Worm (Caenorhabditis elegans): ENCODE measurements around the gene hot-4.
"Not testable (repeated sequence)": the region's sequence is repeated elsewhere in the genome, so short reads cannot be mapped to it uniquely, and the experiment has no call there.

hot-4 gene

ce11 chrIII:6183118-6183517, 34.1 kb upstream of the hot-4 start, which contains the start of gene nas-28:
nas-28 (minus strand) TSS chrIII:6183218.
- TF ChIP-seq cebp-2 (GFP tag; IDR thresholded peaks at IDR 0.05): no peak
- TF ChIP-seq ceh-91 (GFP tag; IDR thresholded peaks at IDR 0.05): no peak
- no peak for TF ChIP-seq egl-44 (GFP tag; IDR thresholded peaks at IDR 0.05)
- no peak for TF ChIP-seq ccch-3 (GFP tag; optimal IDR thresholded peaks at IDR 0.05)
- no peak for TF ChIP-seq gei-17 (GFP tag; optimal IDR thresholded peaks at IDR 0.05)
- TF ChIP-seq die-1 (tag; optimal IDR thresholded peaks at IDR 0.05): no peak
- TF ChIP-seq Y56A3A.18 (GFP tag; IDR thresholded peaks at IDR 0.05): no peak
- no peak for TF ChIP-seq madf-6 (GFP tag; IDR thresholded peaks at IDR 0.05)
- no peak for TF ChIP-seq tlf-1 (GFP tag; optimal IDR thresholded peaks at IDR 0.05)
- TF ChIP-seq D2030.7 (GFP tag; IDR thresholded peaks at IDR 0.05): no peak
- no peak for TF ChIP-seq mes-4 (tag; optimal IDR thresholded peaks at IDR 0.05)
- no peak for TF ChIP-seq lin-26 (GFP tag; IDR thresholded peaks at IDR 0.05)
- TF ChIP-seq atf-7 (tag; optimal IDR thresholded peaks at IDR 0.05): no peak

ce11 chrIII:6188020-6188419, 29.2 kb upstream of the hot-4 start:
- TF ChIP-seq ztf-18 (tag; optimal IDR thresholded peaks at IDR 0.05): peak; percentile 76
- peak; percentile 68 for TF ChIP-seq cebp-1 (GFP tag; IDR thresholded peaks at IDR 0.05)
- not testable (repeated sequence) for TF ChIP-seq cebp-1 (tag; optimal IDR thresholded peaks at IDR 0.05)

ce11 chrIII:6190810-6191209, 26.4 kb upstream of the hot-4 start, which contains the start of gene C23G10.5:
C23G10.5 (plus strand) TSS chrIII:6191110.
- TF ChIP-seq tbx-9 (tag; optimal IDR thresholded peaks at IDR 0.05; ENCODE audit: borderline replicate concordance): no peak
- TF ChIP-seq nhr-90 (tag; optimal IDR thresholded peaks at IDR 0.05): no peak
- TF ChIP-seq madf-10 (tag; optimal IDR thresholded peaks at IDR 0.05): no peak
- TF ChIP-seq ztf-25 (GFP tag; IDR thresholded peaks at IDR 0.05): no peak
- no peak for TF ChIP-seq somi-1 (GFP tag; optimal IDR thresholded peaks at IDR 0.05)
- no peak for TF ChIP-seq lin-40 (tag; optimal IDR thresholded peaks at IDR 0.05)
- no peak for TF ChIP-seq attf-6 (GFP tag; IDR thresholded peaks at IDR 0.05)
- TF ChIP-seq unc-62 (GFP tag; optimal IDR thresholded peaks at IDR 0.05): no peak
- no peak for TF ChIP-seq F55B11.4 (tag; optimal IDR thresholded peaks at IDR 0.05; ENCODE audit: borderline replicate concordance, insufficient read depth)
- TF ChIP-seq gei-17 (GFP tag; optimal IDR thresholded peaks at IDR 0.05): no peak
- TF ChIP-seq cebp-2 (GFP tag; IDR thresholded peaks at IDR 0.05): no peak
- no peak for TF ChIP-seq ztf-26 (tag; optimal IDR thresholded peaks at IDR 0.05)

ce11 chrIII:6194480-6194879, 22.7 kb upstream of the hot-4 start, which contains the start of gene ugt-66:
ugt-66 (minus strand) TSS chrIII:6194580.
- TF ChIP-seq bed-2 (GFP tag; IDR thresholded peaks at IDR 0.05): no peak
- TF ChIP-seq unc-62 (GFP tag; optimal IDR thresholded peaks at IDR 0.05): no peak
- no peak for TF ChIP-seq B0261.1 (tag; optimal IDR thresholded peaks at IDR 0.05)
- no peak for TF ChIP-seq die-1 (tag; optimal IDR thresholded peaks at IDR 0.05)
- no peak for TF ChIP-seq nhr-27 (tag; optimal IDR thresholded peaks at IDR 0.05)
- no peak for TF ChIP-seq ceh-100 (GFP tag; IDR thresholded peaks at IDR 0.05)

ce11 chrIII:6195718-6196117, 21.5 kb upstream of the hot-4 start:
- TF ChIP-seq F10E7.11 (tag; optimal IDR thresholded peaks at IDR 0.05): peak; percentile 33
- no peak for TF ChIP-seq attf-5 (GFP tag; optimal IDR thresholded peaks at IDR 0.05)
- no peak for TF ChIP-seq snpc-4 (GFP tag; optimal IDR thresholded peaks at IDR 0.05)
- TF ChIP-seq snpc-4 (tag; optimal IDR thresholded peaks at IDR 0.05): no peak
- no peak for TF ChIP-seq hmg-20 (GFP tag; IDR thresholded peaks at IDR 0.05)
- TF ChIP-seq ceh-58 (GFP tag; IDR thresholded peaks at IDR 0.05): 0 out of 2 replicates have a peak, but pooled peaks have one; percentile 34
- no peak for TF ChIP-seq ZK185.1 (tag; optimal IDR thresholded peaks at IDR 0.05; ENCODE audit: poor library complexity, severe bottlenecking)
- TF ChIP-seq dox-1 (GFP tag; IDR thresholded peaks at IDR 0.05): no peak
- TF ChIP-seq pbrm-1 (GFP tag; IDR thresholded peaks at IDR 0.05): 0 out of 2 replicates have a peak, but pooled peaks have one; percentile 34
- TF ChIP-seq nfya-2 (GFP tag; IDR thresholded peaks at IDR 0.05): no peak
- TF ChIP-seq ztf-22 (GFP tag; optimal IDR thresholded peaks at IDR 0.05): no peak
- no peak for TF ChIP-seq C17E4.6 (GFP tag; IDR thresholded peaks at IDR 0.05)
- TF ChIP-seq madf-6 (GFP tag; IDR thresholded peaks at IDR 0.05): peak; percentile 56
- peak; percentile 11 for TF ChIP-seq fkh-3 (tag; optimal IDR thresholded peaks at IDR 0.05)
- TF ChIP-seq bed-2 (GFP tag; IDR thresholded peaks at IDR 0.05): no peak
- peak; percentile 40 for TF ChIP-seq lsl-1 (GFP tag; optimal IDR thresholded peaks at IDR 0.05)

All from whole organism, young adult.